Worm (Caenorhabditis elegans): Measurements from ENCODE around the gene Y53F4B.26.

DNA sequence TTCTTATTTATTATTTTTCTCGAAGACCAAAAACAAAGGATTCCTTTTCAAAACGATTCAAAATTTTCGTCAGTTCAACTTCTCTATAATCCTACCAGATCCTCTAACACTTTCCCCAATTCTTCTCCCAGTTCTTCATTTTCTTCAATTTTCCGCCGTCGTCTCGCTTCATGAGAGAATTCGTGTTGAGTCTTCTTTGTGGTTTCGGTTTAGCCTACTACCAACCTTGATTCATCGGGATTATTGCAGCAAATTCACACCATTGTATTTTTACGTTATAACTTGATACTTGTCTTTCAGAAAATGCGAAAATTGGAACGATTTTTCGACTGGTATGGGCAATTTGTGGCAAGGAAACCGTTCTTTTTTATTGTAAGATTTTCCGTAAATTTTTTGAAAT lies 17.1 kb upstream of the Y53F4B.26 start, which contains the start of gene ptr-20:
- TF ChIP-seq flt-1 (GFP tag; IDR thresholded peaks at IDR 0.05): no peak
- TF ChIP-seq T22C8.4 (GFP tag; IDR thresholded peaks at IDR 0.05): no peak
- no peak for TF ChIP-seq cog-1 (tag; optimal IDR thresholded peaks at IDR 0.05)
- no peak for TF ChIP-seq ref-1 (GFP tag; conservative IDR thresholded peaks at IDR 0.05)
- no peak for TF ChIP-seq ztf-29 (GFP tag; IDR thresholded peaks at IDR 0.05)
- no peak for TF ChIP-seq klf-2 (GFP tag; conservative IDR thresholded peaks at IDR 0.05)
- TF ChIP-seq tab-1 (GFP tag; IDR thresholded peaks at IDR 0.05): no peak
- TF ChIP-seq med-1 (GFP tag; optimal IDR thresholded peaks at IDR 0.05; ENCODE audit: insufficient read depth): no peak
- no peak for TF ChIP-seq ztf-23 (GFP tag; IDR thresholded peaks at IDR 0.05)

Data from whole organism, midembryonic.